Worm (Caenorhabditis elegans): Measurements from ENCODE around the gene glb-14.

Gene glb-14

DNA sequence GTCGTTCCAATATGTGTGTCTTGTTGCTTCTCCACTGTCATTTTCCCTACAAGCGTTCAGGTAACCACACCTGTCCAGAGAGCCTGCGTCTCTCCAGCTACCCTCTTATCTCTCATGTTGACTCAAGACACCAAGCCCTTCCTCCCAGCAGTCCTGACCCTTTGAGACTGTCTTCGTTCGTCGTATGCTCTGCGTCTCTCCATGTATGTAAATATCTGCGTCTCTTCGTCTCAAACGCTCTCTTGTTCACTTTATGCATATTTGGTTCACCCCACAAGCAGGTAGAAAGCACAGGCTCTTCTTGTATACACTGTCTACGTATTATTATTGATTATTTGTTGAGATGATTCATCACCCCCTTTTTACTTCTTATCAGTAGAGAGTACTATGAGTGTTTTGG, 47.1 kb downstream of the glb-14 start (continued):
- TF ChIP-seq ceh-82 (tag; optimal IDR thresholded peaks at IDR 0.05) (no peak), mef-2 (tag; optimal IDR thresholded peaks at IDR 0.05) (no peak), sox-4 (tag; optimal IDR thresholded peaks at IDR 0.05) (no peak), lir-3 (tag; optimal IDR thresholded peaks at IDR 0.05; ENCODE audit: poor library complexity) (no peak), nhr-20 (tag; optimal IDR thresholded peaks at IDR 0.05) (peak; percentile 19), C04F5.9 (tag; optimal IDR thresholded peaks at IDR 0.05) (no peak), grh-1 (GFP tag; IDR thresholded peaks at IDR 0.05) (no peak), lin-35 (GFP tag; optimal IDR thresholded peaks at IDR 0.05) (peak in 1 of 2 experiments; percentile 49), lin-14 (GFP tag; optimal IDR thresholded peaks at IDR 0.05) (peak; percentile 68), aly-2 (tag; optimal IDR thresholded peaks at IDR 0.05) (no peak), dpl-1 (GFP tag; optimal IDR thresholded peaks at IDR 0.05) (no peak)

DNA sequence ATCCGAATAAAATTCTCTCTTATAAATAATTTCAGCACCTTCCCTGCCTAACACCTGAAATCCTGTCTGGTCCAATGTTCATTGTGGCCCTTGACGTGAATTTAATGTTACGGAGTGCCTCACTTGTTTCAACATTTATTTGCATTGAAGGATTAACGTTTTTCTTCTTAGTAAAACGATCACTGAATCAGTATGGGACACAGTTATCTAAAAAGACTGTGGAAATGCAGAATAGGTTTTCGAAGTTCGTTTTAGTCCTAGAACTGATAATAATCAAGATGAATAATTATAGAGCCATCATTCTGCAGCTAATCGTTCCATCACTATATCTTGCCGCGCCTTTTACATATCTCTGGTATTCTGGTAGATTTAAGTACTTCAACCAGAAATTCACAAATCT, 49.6 kb downstream of the glb-14 start, which contains the start of gene srh-219:
Gene srh-219, plus strand, starts transcription at position 301 of the 400 bp plus-strand sequence.
- no peak for TF ChIP-seq efl-1 (optimal IDR thresholded peaks at IDR 0.05)
- peak in 1 of 2 experiments; percentile 48 for TF ChIP-seq efl-1 (GFP tag; optimal IDR thresholded peaks at IDR 0.05 in 1 of 2)
- TF ChIP-seq jun-1 (tag; optimal IDR thresholded peaks at IDR 0.05): no peak

DNA sequence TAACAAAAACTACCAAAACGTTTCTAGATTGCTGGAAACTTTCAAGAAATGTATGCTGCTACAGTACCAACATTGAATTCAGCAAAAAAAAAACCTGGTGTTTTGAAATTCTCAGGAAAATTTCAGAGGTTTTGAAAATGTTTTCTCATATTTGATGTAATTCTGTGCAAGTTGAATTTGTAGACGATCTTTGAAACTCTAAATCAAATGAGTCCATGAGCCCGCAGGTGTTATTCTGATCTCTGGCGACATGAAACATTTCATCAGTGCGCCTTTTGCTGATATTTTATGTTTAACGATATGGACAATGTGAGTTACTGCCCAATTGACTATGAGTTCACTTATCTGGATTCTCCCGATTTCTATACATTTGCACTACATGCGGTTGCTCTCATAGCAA, 51.1 kb downstream of the glb-14 start, which contains the start of gene srh-218:
Gene srh-218, plus strand, starts transcription at position 301 of the 400 bp plus-strand sequence.
- TF ChIP-seq ceh-88 (GFP tag; IDR thresholded peaks at IDR 0.05) (no peak), sptf-1 (tag; optimal IDR thresholded peaks at IDR 0.05) (no peak), C34B4.2 (tag; optimal IDR thresholded peaks at IDR 0.05) (no peak), lsy-2 (tag; optimal IDR thresholded peaks at IDR 0.05) (no peak), aha-1 (tag; optimal IDR thresholded peaks at IDR 0.05) (no peak), grh-1 (GFP tag; IDR thresholded peaks at IDR 0.05) (no peak), lin-35 (GFP tag; optimal IDR thresholded peaks at IDR 0.05) (no peak), fkh-4 (tag; optimal IDR thresholded peaks at IDR 0.05; ENCODE audit: borderline replicate concordance) (no peak), ceh-8 (GFP tag; optimal IDR thresholded peaks at IDR 0.05) (no peak), vab-15 (tag; optimal IDR thresholded peaks at IDR 0.05) (no peak), nhr-12 (tag; optimal IDR thresholded peaks at IDR 0.05) (no peak), F16B12.6 (tag; optimal IDR thresholded peaks at IDR 0.05) (no peak), xbp-1 (tag; optimal IDR thresholded peaks at IDR 0.05) (no peak), unc-62 (GFP tag; optimal IDR thresholded peaks at IDR 0.05) (no peak)

Measured in whole organism, L1 larva.